Worm (Caenorhabditis elegans) whole organism, L2 larva: Measurements from ENCODE around the gene C23F12.9.
A peak's percentile ranks its signal among the peaks of the same experiment; 100 is the strongest.

Experiments
- C34F6.9 ChIP-seq: fragments of 150-350 bp; optimal IDR thresholded peaks from 2 replicates; lab custom pipeline; 2014; ENCODE audit warnings: missing biosample characterization, missing genetic modification characterization
- F13H6.1 ChIP-seq: sonication (generic microtip); optimal IDR thresholded peaks from 2 replicates; lab custom pipeline; 2016; ENCODE audit warnings: missing genetic modification characterization, missing compliant biosample characterization
- Y55F3AM.14 ChIP-seq: fragments of 200-800 bp; sonication (Bioruptor generic); optimal IDR thresholded peaks from 2 replicates; lab custom pipeline; 2018; ENCODE audit warnings: mild to moderate bottlenecking, missing genetic modification characterization, missing compliant biosample characterization
- ZK546.5 ChIP-seq: sonication (generic microtip); optimal IDR thresholded peaks from 2 replicates; lab custom pipeline; 2017; ENCODE audit warnings: missing biosample characterization, missing genetic modification characterization
- alr-1 ChIP-seq: fragments of 150-350 bp; optimal IDR thresholded peaks from 2 replicates; lab custom pipeline; 2014; ENCODE audit warnings: missing biosample characterization, missing genetic modification characterization
- aly-2 ChIP-seq: fragments of 150-350 bp; optimal IDR thresholded peaks from 2 replicates; lab custom pipeline; 2014; ENCODE audit warnings: missing biosample characterization, missing genetic modification characterization
- ama-1 ChIP-seq: fragments of 150-350 bp; optimal IDR thresholded peaks from 2 replicates; lab custom pipeline; 2018; ENCODE audit warnings: inconsistent platforms
- blmp-1 ChIP-seq: sonication (generic microtip); optimal IDR thresholded peaks from 2 replicates; lab custom pipeline; 2017; ENCODE audit warnings: missing genetic modification characterization, mild to moderate bottlenecking, missing compliant biosample characterization, antibody characterized with exemption, moderate library complexity; ENCODE audit not compliant: insufficient read depth
- ceh-82 ChIP-seq: fragments of 150-350 bp; optimal IDR thresholded peaks from 2 replicates; lab custom pipeline; 2014; ENCODE audit warnings: missing biosample characterization, missing genetic modification characterization
- crh-2 ChIP-seq: sonication (generic microtip); optimal IDR thresholded peaks from 2 replicates; lab custom pipeline; 2017; ENCODE audit warnings: missing biosample characterization, missing genetic modification characterization
- dmd-4 ChIP-seq: sonication (generic microtip); optimal IDR thresholded peaks from 2 replicates; lab custom pipeline; 2017; ENCODE audit warnings: missing biosample characterization, missing genetic modification characterization
- egl-27 ChIP-seq: sonication (generic microtip); optimal IDR thresholded peaks from 3 replicates; lab custom pipeline; 2017; ENCODE audit warnings: missing biosample characterization, missing genetic modification reagents, missing genetic modification characterization
- elt-1 ChIP-seq: fragments of 150-350 bp; optimal IDR thresholded peaks from 2 replicates; lab custom pipeline; 2014; ENCODE audit warnings: missing biosample characterization, missing genetic modification characterization
- fos-1 ChIP-seq: fragments of 150-350 bp; optimal IDR thresholded peaks from 2 replicates; lab custom pipeline; 2014; ENCODE audit warnings: missing biosample characterization, missing genetic modification characterization
- gmeb-1 ChIP-seq: fragments of 150-350 bp; optimal IDR thresholded peaks from 2 replicates; lab custom pipeline; 2014; ENCODE audit warnings: missing biosample characterization, missing genetic modification characterization
- lin-11 ChIP-seq: fragments of 150-350 bp; sonication (generic microtip); optimal IDR thresholded peaks from 2 replicates; lab custom pipeline; 2014; ENCODE audit warnings: missing biosample characterization, missing genetic modification characterization, inconsistent platforms, mixed read lengths
- lin-13 ChIP-seq: fragments of 150-350 bp; optimal IDR thresholded peaks from 2 replicates; lab custom pipeline; 2014; ENCODE audit warnings: missing biosample characterization, missing genetic modification reagents, missing genetic modification characterization
- lin-39 ChIP-seq: fragments of 150-350 bp; optimal IDR thresholded peaks from 2 replicates; lab custom pipeline; 2014; ENCODE audit warnings: missing biosample characterization, missing genetic modification reagents, missing genetic modification characterization
- lsy-2 ChIP-seq, 2 experiments: fragments of 150-350 bp in 1 of 2; sonication (generic microtip) in 1 of 2; optimal IDR thresholded peaks; 2 replicates each; lab custom pipeline; 2014 to 2017; ENCODE audit warnings: missing biosample characterization in 2 of 2, missing genetic modification characterization in 2 of 2
- mab-5 ChIP-seq: fragments of 150-350 bp; optimal IDR thresholded peaks from 2 replicates; lab custom pipeline; 2014; ENCODE audit warnings: missing biosample characterization, missing genetic modification characterization
- mbf-1 ChIP-seq: sonication (generic microtip); optimal IDR thresholded peaks from 2 replicates; lab custom pipeline; 2017; ENCODE audit warnings: missing biosample characterization, missing genetic modification characterization
- mdl-1 ChIP-seq, 2 experiments: fragments of 150-350 bp in 1 of 2; sonication (generic microtip) in 1 of 2; optimal IDR thresholded peaks; 2 replicates each; lab custom pipeline; 2017; ENCODE audit warnings: missing biosample characterization in 2 of 2, missing genetic modification characterization in 2 of 2
- nhr-10 ChIP-seq: sonication (generic microtip); optimal IDR thresholded peaks from 2 replicates; lab custom pipeline; 2017; ENCODE audit warnings: missing biosample characterization, missing genetic modification characterization
- nhr-11 ChIP-seq: fragments of 150-350 bp; optimal IDR thresholded peaks from 2 replicates; lab custom pipeline; 2014; ENCODE audit warnings: missing biosample characterization, missing genetic modification characterization
- nhr-12 ChIP-seq: fragments of 150-350 bp; optimal IDR thresholded peaks from 2 replicates; lab custom pipeline; 2014; ENCODE audit warnings: missing biosample characterization, missing genetic modification characterization
- nhr-129 ChIP-seq: fragments of 150-350 bp; optimal IDR thresholded peaks from 2 replicates; lab custom pipeline; 2014; ENCODE audit warnings: missing biosample characterization, missing genetic modification characterization
- nhr-21 ChIP-seq: fragments of 150-350 bp; optimal IDR thresholded peaks from 2 replicates; lab custom pipeline; 2014; ENCODE audit warnings: missing biosample characterization, missing genetic modification characterization
- nhr-23 ChIP-seq: fragments of 150-350 bp; optimal IDR thresholded peaks from 2 replicates; lab custom pipeline; 2014; ENCODE audit warnings: missing biosample characterization, missing genetic modification reagents, missing genetic modification characterization
- nhr-237 ChIP-seq: fragments of 150-350 bp; optimal IDR thresholded peaks from 2 replicates; lab custom pipeline; 2014; ENCODE audit warnings: missing biosample characterization, missing genetic modification characterization
- nhr-25 ChIP-seq: fragments of 150-350 bp; sonication (generic microtip); optimal IDR thresholded peaks from 3 replicates; lab custom pipeline; 2014; ENCODE audit warnings: missing biosample characterization, missing genetic modification characterization
- nhr-6 ChIP-seq: fragments of 150-350 bp; optimal IDR thresholded peaks from 2 replicates; lab custom pipeline; 2014; ENCODE audit warnings: missing biosample characterization, missing genetic modification characterization
- nhr-77 ChIP-seq: fragments of 150-350 bp; optimal IDR thresholded peaks from 2 replicates; lab custom pipeline; 2014; ENCODE audit warnings: missing biosample characterization, missing genetic modification characterization
- peb-1 ChIP-seq: fragments of 150-350 bp; optimal IDR thresholded peaks from 2 replicates; lab custom pipeline; 2014; ENCODE audit warnings: missing biosample characterization, missing genetic modification characterization
- sem-4 ChIP-seq: fragments of 150-350 bp; optimal IDR thresholded peaks from 2 replicates; lab custom pipeline; 2014; ENCODE audit warnings: missing biosample characterization, missing genetic modification reagents, missing genetic modification characterization
- skn-1 ChIP-seq: sonication (generic microtip); optimal IDR thresholded peaks from 2 replicates; lab custom pipeline; 2017; ENCODE audit warnings: missing biosample characterization, missing genetic modification characterization
- sma-3 ChIP-seq: sonication (generic microtip); optimal IDR thresholded peaks from 2 replicates; lab custom pipeline; 2016; ENCODE audit warnings: missing genetic modification reagents, missing genetic modification characterization, missing compliant biosample characterization
- sma-9 ChIP-seq, 2 experiments: fragments of 150-350 bp in 1 of 2; sonication (generic microtip) in 1 of 2; optimal IDR thresholded peaks; 2 replicates each; lab custom pipeline; 2014 to 2016; ENCODE audit warnings: missing genetic modification characterization in 2 of 2, mild to moderate bottlenecking in 1 of 2, missing biosample characterization in 1 of 2, missing compliant biosample characterization in 1 of 2, missing genetic modification reagents in 1 of 2, moderate library complexity in 1 of 2
- snpc-4 ChIP-seq: fragments of 150-350 bp; optimal IDR thresholded peaks from 2 replicates; lab custom pipeline; 2014; ENCODE audit warnings: missing biosample characterization, missing genetic modification characterization
- unc-55 ChIP-seq: fragments of 150-350 bp; sonication (generic microtip); optimal IDR thresholded peaks from 3 replicates; lab custom pipeline; 2014; ENCODE audit warnings: missing biosample characterization, missing genetic modification reagents, missing genetic modification characterization
- unc-62 ChIP-seq: fragments of 150-350 bp; optimal IDR thresholded peaks from 2 replicates; lab custom pipeline; 2014; ENCODE audit warnings: missing biosample characterization, missing genetic modification reagents, missing genetic modification characterization
- zag-1 ChIP-seq: fragments of 150-350 bp; optimal IDR thresholded peaks from 2 replicates; lab custom pipeline; 2014; ENCODE audit warnings: missing biosample characterization, missing genetic modification characterization
- ztf-1 ChIP-seq: fragments of 200-800 bp; sonication (Bioruptor generic); conservative IDR thresholded peaks from 2 replicates; pipeline ENCODE4 v1.3.6; 2022; ENCODE audit warnings: missing genetic modification characterization, missing compliant biosample characterization
- ztf-11 ChIP-seq: sonication (generic microtip); optimal IDR thresholded peaks from 2 replicates; lab custom pipeline; 2017; ENCODE audit warnings: missing biosample characterization, missing genetic modification characterization

C23F12.9 gene

ce11 chrX:9411675-9412074, 17.8 kb downstream of the C23F12.9 start:
- no peak for TF ChIP-seq nhr-237
- TF ChIP-seq nhr-11 (tag; lab: Kevin White, UChicago): no peak
- peak; percentile 60 for TF ChIP-seq F13H6.1 (tag; lab: Kevin White, UChicago)
- TF ChIP-seq, all 48 proteins: peak for 1

DNA sequence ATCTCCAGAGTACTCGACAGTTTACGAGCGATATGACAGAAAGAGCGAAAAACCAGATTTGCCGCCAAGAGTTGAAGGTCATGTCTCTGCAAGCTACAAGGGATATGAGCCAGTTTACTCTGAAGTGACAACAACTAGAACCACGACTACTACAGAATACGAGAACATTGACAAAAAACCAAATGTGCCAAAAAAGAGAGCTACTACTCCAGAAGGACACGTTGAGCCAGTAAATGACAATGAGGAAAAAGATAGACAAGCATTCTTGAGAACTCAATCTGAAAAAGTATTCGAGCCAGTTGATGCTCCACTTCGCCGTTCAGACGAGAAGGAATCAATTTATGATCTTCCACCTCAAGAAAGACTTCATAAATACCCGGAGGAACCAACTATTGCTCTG, 23.5 kb downstream of the C23F12.9 start:
- TF ChIP-seq nhr-77 (no peak), snpc-4 (tag; lab: Kevin White, UChicago) (no peak), mab-5 (tag; lab: Kevin White, UChicago) (no peak), nhr-12 (tag; lab: Kevin White, UChicago) (no peak), blmp-1 (tag; lab: Kevin White, UChicago) (no peak), sem-4 (no peak)

DNA sequence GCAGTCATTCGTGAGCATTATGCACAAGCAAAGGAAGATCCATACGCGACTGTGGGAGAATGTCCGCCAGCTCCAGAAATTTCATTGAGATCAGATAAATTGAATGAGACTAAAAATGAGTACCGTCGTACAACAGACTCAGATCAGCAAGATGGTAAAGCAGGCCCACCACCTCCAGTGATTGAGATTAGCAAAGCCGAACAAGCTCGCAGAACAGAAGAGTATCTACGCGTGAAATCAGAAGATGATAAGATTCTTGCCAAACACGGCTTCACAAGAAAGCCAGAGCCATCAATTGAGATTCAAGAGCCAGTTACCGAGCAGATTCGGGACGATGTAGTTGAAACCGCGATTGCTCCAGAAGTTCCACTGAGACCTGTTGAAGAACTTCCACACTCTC, 24.1 kb downstream of the C23F12.9 start:
- TF ChIP-seq nhr-10 (tag; lab: Kevin White, UChicago) (no peak), unc-62 (GFP tag; lab: Kevin White, UChicago) (no peak), fos-1 (tag; lab: Kevin White, UChicago) (no peak)

- TF ChIP-seq crh-2 (tag; lab: Kevin White, UChicago): peak; percentile 35
- peak; percentile 5 for TF ChIP-seq sma-9 (GFP tag; optimal IDR thresholded peaks at IDR 0.05; lab: Kevin White, UChicago)
- TF ChIP-seq sma-9 (tag; optimal IDR thresholded peaks at IDR 0.05; lab: Kevin White, UChicago): no peak
- TF ChIP-seq gmeb-1 (tag; lab: Kevin White, UChicago): peak; percentile 44
- peak; percentile 95 for TF ChIP-seq fos-1 (tag; lab: Kevin White, UChicago)
- no peak for TF ChIP-seq Y55F3AM.14 (GFP tag; lab: Kevin White, UChicago)
These were observed 34.2 kb downstream of the C23F12.9 start, which contains the start of gene B0272.4 for ce11 chrX:9428059-9428458. B0272.4 (plus strand) TSS chrX:9428431.

ce11 chrX:9431002-9431482, 37.2 kb downstream of the C23F12.9 start, which contains the start of gene B0272.3:
B0272.3 (plus strand) TSS chrX:9431432.
- TF ChIP-seq aly-2 (tag; lab: Kevin White, UChicago): no peak
- no peak for TF ChIP-seq nhr-12 (tag; lab: Kevin White, UChicago)
- TF ChIP-seq skn-1 (tag; lab: Kevin White, UChicago): peak; percentile 5
- peak; percentile 69 for TF ChIP-seq sma-9 (GFP tag; optimal IDR thresholded peaks at IDR 0.05; lab: Kevin White, UChicago)
- no peak for TF ChIP-seq sma-9 (tag; optimal IDR thresholded peaks at IDR 0.05; lab: Kevin White, UChicago)
- no peak for TF ChIP-seq ztf-11 (tag; lab: Kevin White, UChicago)
- TF ChIP-seq unc-55: no peak
- TF ChIP-seq ceh-82 (tag; lab: Kevin White, UChicago): no peak
- TF ChIP-seq gmeb-1 (tag; lab: Kevin White, UChicago): peak; percentile 56
- peak; percentile 61 for TF ChIP-seq nhr-129 (tag; lab: Kevin White, UChicago)
- no peak for TF ChIP-seq lin-39
- no peak for TF ChIP-seq alr-1 (tag; lab: Kevin White, UChicago)
- peak; percentile 30 for TF ChIP-seq sem-4
- TF ChIP-seq nhr-237: no peak
- TF ChIP-seq crh-2 (tag; lab: Kevin White, UChicago): peak; percentile 73
- TF ChIP-seq lsy-2 (tag; optimal IDR thresholded peaks at IDR 0.05; lab: Kevin White, UChicago): peak in 1 of 2 experiments; percentile 39
- peak; percentile 46 for TF ChIP-seq nhr-25 (tag; lab: Kevin White, UChicago)
- peak; percentile 73 for TF ChIP-seq nhr-21 (tag; lab: Kevin White, UChicago)
- TF ChIP-seq peb-1 (tag; lab: Kevin White, UChicago): no peak
- TF ChIP-seq Y55F3AM.14 (GFP tag; lab: Kevin White, UChicago): no peak
- TF ChIP-seq nhr-6 (tag; lab: Kevin White, UChicago): no peak
- no peak for TF ChIP-seq nhr-23 (tag; lab: Kevin White, UChicago)
- TF ChIP-seq fos-1 (tag; lab: Kevin White, UChicago): peak; percentile 65
- no peak for TF ChIP-seq blmp-1 (tag; lab: Kevin White, UChicago)
- no peak for TF ChIP-seq ztf-1 (GFP tag; lab: Robert Waterston, UW)
- no peak for TF ChIP-seq ama-1
- no peak for TF ChIP-seq mdl-1 (tag; optimal IDR thresholded peaks at IDR 0.05; lab: Kevin White, UChicago)
- no peak for TF ChIP-seq nhr-10 (tag; lab: Kevin White, UChicago)
- no peak for TF ChIP-seq lin-13 (GFP tag; lab: Kevin White, UChicago)
- TF ChIP-seq elt-1: no peak
- no peak for TF ChIP-seq lin-11
- TF ChIP-seq egl-27 (tag; lab: Kevin White, UChicago): peak; percentile 29
- TF ChIP-seq sma-3 (GFP tag; lab: Kevin White, UChicago): peak; percentile 69
- TF ChIP-seq C34F6.9: no peak
- TF ChIP-seq dmd-4: no peak
- TF ChIP-seq ZK546.5 (tag; lab: Kevin White, UChicago): no peak
- TF ChIP-seq zag-1 (tag; lab: Kevin White, UChicago): no peak
- TF ChIP-seq F13H6.1 (tag; lab: Kevin White, UChicago): peak; percentile 67
- no peak for TF ChIP-seq mbf-1 (tag; lab: Kevin White, UChicago)
- no peak for TF ChIP-seq snpc-4 (tag; lab: Kevin White, UChicago)
- TF ChIP-seq nhr-11 (tag; lab: Kevin White, UChicago): no peak
- no peak for TF ChIP-seq unc-62 (GFP tag; lab: Kevin White, UChicago)
